Worm (Caenorhabditis elegans): ENCODE data around the gene T20D4.7.
"Not testable (repeated sequence)": the region's sequence is repeated elsewhere in the genome, so short reads cannot be mapped to it uniquely, and the experiment has no call there.

DNA sequence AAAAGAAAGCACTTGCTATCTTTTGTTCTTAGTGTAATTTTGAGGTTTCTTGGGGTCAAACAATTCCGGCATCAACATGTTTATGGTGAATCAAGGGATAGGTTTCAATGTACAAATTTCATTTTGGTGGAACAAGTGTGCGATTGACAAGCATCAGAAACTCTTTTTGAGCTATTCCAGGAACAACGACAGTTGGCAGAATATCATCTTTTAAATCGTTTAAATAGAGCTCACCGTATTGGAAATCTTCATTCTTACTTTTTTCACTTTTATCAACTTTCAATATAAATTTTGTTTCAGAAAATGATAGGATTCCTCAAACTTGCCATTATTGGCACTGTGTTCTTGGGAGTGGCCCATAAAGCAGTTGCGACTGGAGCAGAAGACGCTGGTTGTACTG, 8.8 kb upstream of the T20D4.7 start, which contains the start of gene T20D4.10:
- TF ChIP-seq nhr-237 (tag; optimal IDR thresholded peaks at IDR 0.05); nhr-12 (tag; optimal IDR thresholded peaks at IDR 0.05); ces-1 (GFP tag; optimal IDR thresholded peaks at IDR 0.05); sptf-1 (tag; optimal IDR thresholded peaks at IDR 0.05); ztf-11 (tag; optimal IDR thresholded peaks at IDR 0.05); mep-1 (tag; optimal IDR thresholded peaks at IDR 0.05); M03D4.4 (tag; optimal IDR thresholded peaks at IDR 0.05); lsy-2 (tag; optimal IDR thresholded peaks at IDR 0.05); snpc-4 (tag; optimal IDR thresholded peaks at IDR 0.05); unc-62 (GFP tag; optimal IDR thresholded peaks at IDR 0.05); nhr-2 (tag; optimal IDR thresholded peaks at IDR 0.05): not testable (repeated sequence)

All from whole organism, mixed stage, embryonic.